Fruit fly (Drosophila melanogaster): Measurements from ENCODE around the gene mre11.

Gene mre11

DNA sequence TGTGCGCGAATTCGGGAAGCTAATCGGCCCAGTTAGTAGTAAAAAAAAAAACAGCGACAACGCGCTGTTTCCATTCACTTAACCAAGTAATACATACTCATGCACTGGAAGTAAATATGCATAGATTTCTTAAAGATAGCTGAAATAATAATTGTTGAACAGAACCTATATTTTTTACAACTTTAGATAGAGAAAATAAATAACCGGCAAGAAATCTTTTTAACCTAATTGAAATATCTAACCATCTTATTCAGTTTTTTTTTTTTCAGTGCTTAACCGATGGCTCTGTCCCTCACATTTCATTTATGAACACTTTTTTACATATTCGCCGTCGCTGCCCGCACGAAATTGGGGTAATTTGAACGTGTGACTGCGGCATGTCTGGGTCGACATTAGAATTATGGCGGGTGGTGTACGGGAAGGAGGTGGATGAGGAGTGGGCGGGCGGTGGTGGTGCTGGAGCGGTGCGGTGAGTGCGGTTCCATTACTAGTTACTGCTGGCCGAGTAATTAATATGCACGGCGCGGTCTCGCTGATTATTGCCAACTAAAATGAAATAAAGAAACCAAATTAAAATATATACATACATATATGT lies 49.9 kb downstream of the mre11 start (continued):
- TF ChIP-seq CG1832 (GFP tag; optimal IDR thresholded peaks at IDR 0.05): no peak
- TF ChIP-seq CG8924 (tag; optimal IDR thresholded peaks at IDR 0.05): peak; percentile 40
- no peak for TF ChIP-seq CG7745 (tag; optimal IDR thresholded peaks at IDR 0.05)
- TF ChIP-seq CG18262 (tag; optimal IDR thresholded peaks at IDR 0.05): peak; percentile 48
- no peak for TF ChIP-seq Dbx (GFP tag; IDR thresholded peaks at IDR 0.05)
- TF ChIP-seq da (GFP tag; optimal IDR thresholded peaks at IDR 0.05): no peak
- no peak for TF ChIP-seq fd102C (GFP tag; optimal IDR thresholded peaks at IDR 0.05)
- no peak for TF ChIP-seq CG17568 (GFP tag; optimal IDR thresholded peaks at IDR 0.05)
- TF ChIP-seq jumu (GFP tag; optimal IDR thresholded peaks at IDR 0.05): peak; percentile 3
- peak; percentile 38 for TF ChIP-seq Mes4 (GFP tag; optimal IDR thresholded peaks at IDR 0.05)
- TF ChIP-seq CG1602 (GFP tag; optimal IDR thresholded peaks at IDR 0.05): no peak
- TF ChIP-seq dm (GFP tag; optimal IDR thresholded peaks at IDR 0.05): peak; percentile 17
- TF ChIP-seq ssp (GFP tag; IDR thresholded peaks at IDR 0.05): peak; percentile 36
- no peak for TF ChIP-seq repo (GFP tag; optimal IDR thresholded peaks at IDR 0.05)
- no peak for TF ChIP-seq Fer2 (tag; optimal IDR thresholded peaks at IDR 0.05)
- no peak for TF ChIP-seq ab (GFP tag; optimal IDR thresholded peaks at IDR 0.05)
- no peak for TF ChIP-seq CG2129 (GFP tag; IDR thresholded peaks at IDR 0.05; ENCODE audit: partially characterized antibody)
- no peak for TF ChIP-seq Opbp (GFP tag; IDR thresholded peaks at IDR 0.05; ENCODE audit: partially characterized antibody)
- TF ChIP-seq E2f1 (GFP tag; IDR thresholded peaks at IDR 0.05): peak; percentile 39
- TF ChIP-seq grau (tag; optimal IDR thresholded peaks at IDR 0.05): peak; percentile 59
- no peak for TF ChIP-seq CG6654 (GFP tag; optimal IDR thresholded peaks at IDR 0.05)
- TF ChIP-seq sr (GFP tag; IDR thresholded peaks at IDR 0.05): no peak
- TF ChIP-seq tio (GFP tag; optimal IDR thresholded peaks at IDR 0.05): peak; percentile 21
- peak; percentile 27; the same call in 1 of the 2 replicates for TF ChIP-seq slbo (GFP tag; IDR thresholded peaks at IDR 0.05)
- TF ChIP-seq CG4730 (GFP tag; IDR thresholded peaks at IDR 0.05): peak; percentile 43
- no peak for TF ChIP-seq pan (optimal IDR thresholded peaks at IDR 0.05)
- TF ChIP-seq pan (GFP tag; optimal IDR thresholded peaks at IDR 0.05 in 1 of 2, IDR thresholded peaks at IDR 0.05 in 1 of 2): peak in 1 of 2 experiments; percentile 60
- peak; percentile 28 for TF ChIP-seq CG12236 (GFP tag; optimal IDR thresholded peaks at IDR 0.05)
- TF ChIP-seq slp2 (GFP tag; optimal IDR thresholded peaks at IDR 0.05): no peak
- peak; percentile 29 for TF ChIP-seq Sox100B (GFP tag; optimal IDR thresholded peaks at IDR 0.05)
- TF ChIP-seq kay (GFP tag; optimal IDR thresholded peaks at IDR 0.05): no peak
- TF ChIP-seq ewg (GFP tag; optimal IDR thresholded peaks at IDR 0.05): peak; percentile 26
- TF ChIP-seq CG17359 (tag; optimal IDR thresholded peaks at IDR 0.05): peak; percentile 57

dm6 chr2L:11332978-11333539 lies 51.2 kb downstream of the mre11 start:
- TF ChIP-seq sens (GFP tag) (peak; percentile 43), Nf-YC (tag; optimal IDR thresholded peaks at IDR 0.05) (no peak), D19A (tag; optimal IDR thresholded peaks at IDR 0.05) (peak; percentile 6), ems (GFP tag; optimal IDR thresholded peaks at IDR 0.05) (no peak), ci (GFP tag; IDR thresholded peaks at IDR 0.05) (no peak), scrt (GFP tag; optimal IDR thresholded peaks at IDR 0.05) (no peak), Drgx (GFP tag; IDR thresholded peaks at IDR 0.05) (peak; percentile 49; the same call in 1 of the 2 replicates)

All from whole organism, embryonic.